Fruit fly (Drosophila melanogaster): Measurements from ENCODE around the gene CG31626.

dm6 chr2L:21263470-21264146, 27.1 kb upstream of the CG31626 start:
- no peak for TF ChIP-seq CG8478 (optimal IDR thresholded peaks at IDR 0.05)
- peak in 1 of 2 experiments; percentile 37 for TF ChIP-seq CTCF (optimal IDR thresholded peaks at IDR 0.05)

Data from S2 (cell line).